ENCODE assay signal across 4 worm cellular contexts in genomic region chrV:8545531-8546224, ce11.
A peak's percentile ranks its signal among the peaks of the same experiment; 100 is the strongest.
TF ChIP-seq lines count a peak whose summit lies in the region.

Gene slc-17.8, minus strand, starts transcription at chrV:8545581.
Gene asns-1, plus strand, starts transcription at chrV:8546174.

TF ChIP-seq in whole organism, L4 larva, 104 proteins besides CTCF, POLR2A, EP300 and RAD21:
- TF ChIP-seq set-16 (GFP tag; IDR thresholded peaks at IDR 0.05; lab: Robert Waterston, UW) = peak; percentile 90
- no peak for TF ChIP-seq lir-3 (tag; optimal IDR thresholded peaks at IDR 0.05; lab: Kevin White, UChicago)
- no peak for TF ChIP-seq nhr-102 (tag; optimal IDR thresholded peaks at IDR 0.05; lab: Kevin White, UChicago)

TF ChIP-seq in whole organism, late embryonic, 69 proteins besides CTCF, POLR2A, EP300 and RAD21:
- no peak for TF ChIP-seq ets-4 (tag; optimal IDR thresholded peaks at IDR 0.05; lab: Kevin White, UChicago)
- no peak for TF ChIP-seq ceh-22 (tag; optimal IDR thresholded peaks at IDR 0.05; lab: Kevin White, UChicago)
- peak; percentile 1 for TF ChIP-seq elt-4 (tag; optimal IDR thresholded peaks at IDR 0.05; lab: Kevin White, UChicago)

TF ChIP-seq in whole organism, mixed stage, embryonic, 35 proteins besides CTCF, POLR2A, EP300 and RAD21:
- TF ChIP-seq unc-120 (tag; optimal IDR thresholded peaks at IDR 0.05; lab: Kevin White, UChicago; ENCODE audit: poor library complexity, severe bottlenecking) (peak; percentile 37), elt-1 (tag; optimal IDR thresholded peaks at IDR 0.05; lab: Kevin White, UChicago; ENCODE audit: borderline replicate concordance, insufficient read depth) (no peak)
TF ChIP-seq in whole organism, mixed stage, embryonic: peak in this region for 1.

TF ChIP-seq in whole organism, young adult, 124 proteins besides CTCF, POLR2A, EP300 and RAD21:
- no peak for TF ChIP-seq ztf-22 (GFP tag; optimal IDR thresholded peaks at IDR 0.05; lab: Kevin White, UChicago)
- peak; percentile 84 for TF ChIP-seq zfh-2 (GFP tag; conservative IDR thresholded peaks at IDR 0.05; lab: Robert Waterston, UW)
- no peak for TF ChIP-seq K11D2.4 (GFP tag; IDR thresholded peaks at IDR 0.05; lab: Robert Waterston, UW)
- TF ChIP-seq F57A8.1 (GFP tag; optimal IDR thresholded peaks at IDR 0.05; lab: Kevin White, UChicago) = peak; percentile 11
- no peak for TF ChIP-seq efl-1 (GFP tag; optimal IDR thresholded peaks at IDR 0.05; lab: Kevin White, UChicago)
- no peak for TF ChIP-seq let-526 (GFP tag; IDR thresholded peaks at IDR 0.05; lab: Robert Waterston, UW)
- no peak for TF ChIP-seq B0035.1 (tag; optimal IDR thresholded peaks at IDR 0.05; lab: Kevin White, UChicago)
- no peak for TF ChIP-seq ccch-3 (GFP tag; optimal IDR thresholded peaks at IDR 0.05; lab: Kevin White, UChicago)
- TF ChIP-seq egrh-3 (GFP tag; IDR thresholded peaks at IDR 0.05; lab: Robert Waterston, UW) = peak; percentile 69; the same call in 1 of the 2 replicates
- no peak for TF ChIP-seq snpc-1.3 (tag; optimal IDR thresholded peaks at IDR 0.05; lab: Kevin White, UChicago; ENCODE audit: insufficient read depth)
- TF ChIP-seq ceh-58 (GFP tag; IDR thresholded peaks at IDR 0.05; lab: Robert Waterston, UW) = no peak
